Worm (Caenorhabditis elegans) whole organism, midembryonic: ENCODE measurements around the gene C25E10.12.

Experiments
- cog-1 ChIP-seq: sonication (generic microtip); optimal IDR thresholded peaks from 2 replicates; lab custom pipeline; 2016; ENCODE audit warnings: missing genetic modification characterization, missing compliant biosample characterization
- flt-1 ChIP-seq: fragments of 200-800 bp; sonication (Bioruptor generic); IDR thresholded peaks from 2 replicates; pipeline ENCODE4 v1.3.6; 2022; ENCODE audit warnings: missing genetic modification characterization, missing compliant biosample characterization
- klf-2 ChIP-seq: fragments of 200-800 bp; sonication (Bioruptor generic); conservative IDR thresholded peaks from 2 replicates; pipeline ENCODE4 v1.3.6; 2022; ENCODE audit warnings: missing genetic modification reagents, missing genetic modification characterization, missing compliant biosample characterization
- tab-1 ChIP-seq: fragments of 200-800 bp; sonication (Bioruptor generic); IDR thresholded peaks from 2 replicates; pipeline ENCODE4 v1.3.6; 2022; ENCODE audit warnings: missing genetic modification characterization, missing compliant biosample characterization
- ztf-23 ChIP-seq: fragments of 200-800 bp; sonication (Bioruptor generic); IDR thresholded peaks from 2 replicates; pipeline ENCODE4 v1.3.6; 2022; ENCODE audit warnings: missing genetic modification reagents, missing genetic modification characterization, missing compliant biosample characterization

ce11 chrV:9073322-9074038 lies 11.2 kb upstream of the C25E10.12 start, which contains the start of gene oac-50:
- no peak for TF ChIP-seq tab-1 (GFP tag; lab: Robert Waterston, UW)
- TF ChIP-seq flt-1 (GFP tag; lab: Robert Waterston, UW) = no peak
- no peak for TF ChIP-seq ztf-23 (GFP tag; lab: Robert Waterston, UW)
- TF ChIP-seq cog-1 (tag; lab: Kevin White, UChicago) = no peak
- no peak for TF ChIP-seq klf-2
